Worm (Caenorhabditis elegans) whole organism, late embryonic: Measurements from ENCODE around the gene atf-2.

ENCODE experiments used
- ama-1 ChIP-seq: fragments of 150-350 bp; optimal IDR thresholded peaks from 2 replicates; lab custom pipeline; 2014
- odd-2 ChIP-seq: sonication (generic microtip); optimal IDR thresholded peaks from 2 replicates; lab custom pipeline; 2017; ENCODE audit warnings: antibody characterized with exemption, mild to moderate bottlenecking, missing genetic modification characterization, missing compliant biosample characterization
- pha-4 ChIP-seq: fragments of 150-350 bp; optimal IDR thresholded peaks from 2 replicates; lab custom pipeline; 2018; ENCODE audit warnings: missing biosample characterization, missing genetic modification reagents, missing genetic modification characterization

DNA sequence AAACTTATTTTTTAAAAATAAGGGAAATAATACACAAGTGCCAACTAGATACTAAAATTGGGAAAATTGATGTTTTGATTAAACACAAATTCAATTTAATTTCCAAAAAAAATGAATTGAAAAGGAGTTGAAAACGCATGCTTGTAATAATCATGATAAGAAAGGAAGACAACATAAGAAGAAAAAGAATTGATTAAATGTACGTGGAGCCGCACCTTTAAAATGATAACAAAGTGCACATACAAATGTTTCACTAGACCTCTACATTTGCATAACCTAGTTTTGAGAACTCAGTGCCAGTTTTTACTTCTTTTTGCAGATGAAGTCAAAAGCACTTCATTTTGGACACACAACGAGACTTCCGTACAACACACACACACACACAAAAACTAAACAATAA, 10.0 kb downstream of the atf-2 start:
- TF ChIP-seq pha-4 (no peak), odd-2 (tag; lab: Kevin White, UChicago) (no peak), ama-1 (no peak)
